Worm (Caenorhabditis elegans) whole organism, early embryonic: ENCODE results near the gene smex-2.

ENCODE experiments used
- B0310.2 ChIP-seq: sonication (generic microtip); optimal IDR thresholded peaks from 2 replicates; lab custom pipeline; 2016; ENCODE audit warnings: mild to moderate bottlenecking, missing genetic modification characterization, missing compliant biosample characterization
- aly-1 ChIP-seq: sonication (generic microtip); optimal IDR thresholded peaks from 2 replicates; lab custom pipeline; 2016; ENCODE audit warnings: missing genetic modification characterization, missing compliant biosample characterization
- ama-1 ChIP-seq: fragments of 150-350 bp; optimal IDR thresholded peaks from 2 replicates; lab custom pipeline; 2014
- ceh-13 ChIP-seq: fragments of 200-800 bp; sonication (Bioruptor generic); optimal IDR thresholded peaks from 2 replicates; lab custom pipeline; 2018; ENCODE audit warnings: mild to moderate bottlenecking, missing genetic modification characterization, missing compliant biosample characterization
- flt-1 ChIP-seq: fragments of 200-800 bp; sonication (Bioruptor generic); IDR thresholded peaks from 2 replicates; pipeline ENCODE4 v1.3.6; 2022; ENCODE audit warnings: missing genetic modification characterization, missing compliant biosample characterization
- hnd-1 ChIP-seq: sonication (generic microtip); optimal IDR thresholded peaks from 2 replicates; lab custom pipeline; 2016; ENCODE audit warnings: missing genetic modification characterization, missing compliant biosample characterization
- pes-1 ChIP-seq: fragments of 200-800 bp; sonication (Bioruptor generic); IDR thresholded peaks from 2 replicates; pipeline ENCODE4 v1.3.6; 2022; ENCODE audit warnings: missing genetic modification reagents, missing genetic modification characterization, missing compliant biosample characterization
- sea-1 ChIP-seq: fragments of 200-800 bp; sonication (Bioruptor generic); conservative IDR thresholded peaks from 2 replicates; pipeline ENCODE4 v1.3.6; 2022; ENCODE audit warnings: missing genetic modification characterization, missing compliant biosample characterization
- tbx-11 ChIP-seq: fragments of 200-800 bp; sonication (Bioruptor generic); IDR thresholded peaks from 2 replicates; pipeline ENCODE4 v1.3.6; 2022; ENCODE audit warnings: missing genetic modification characterization, missing compliant biosample characterization
- tbx-37 ChIP-seq: fragments of 200-800 bp; sonication (Bioruptor generic); conservative IDR thresholded peaks from 2 replicates; pipeline ENCODE4 v1.3.6; 2022; ENCODE audit warnings: missing genetic modification reagents, missing genetic modification characterization, missing compliant biosample characterization

DNA sequence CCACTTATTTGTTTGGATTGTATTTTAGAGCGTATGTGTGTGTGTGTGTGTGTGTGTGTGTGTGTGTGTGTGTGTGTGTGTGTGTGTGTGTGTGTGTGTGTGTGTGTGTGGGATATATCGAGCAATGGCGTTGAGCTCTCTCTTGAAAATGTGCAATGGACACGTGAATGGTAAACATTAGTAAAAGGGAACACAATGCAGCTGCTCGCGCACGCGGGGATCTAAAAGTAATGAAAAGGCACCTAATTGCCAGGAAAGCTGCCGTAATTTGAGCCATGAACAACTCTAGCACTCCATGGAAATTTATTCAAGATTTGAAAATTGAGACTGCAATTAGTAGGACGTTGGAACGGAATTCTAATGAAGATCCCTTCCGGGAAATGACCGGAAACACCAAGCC lies 4.0 kb upstream of the smex-2 start:
- no peak for TF ChIP-seq ama-1
- TF ChIP-seq aly-1 (tag; lab: Kevin White, UChicago): no peak
- TF ChIP-seq B0310.2 (tag; lab: Kevin White, UChicago): no peak
- peak; percentile 37; the same call in 1 of the 2 replicates for TF ChIP-seq pes-1 (GFP tag; lab: Robert Waterston, UW)
- no peak for TF ChIP-seq ceh-13 (GFP tag; lab: Kevin White, UChicago)
- TF ChIP-seq sea-1: no peak
- no peak for TF ChIP-seq tbx-11 (GFP tag; lab: Robert Waterston, UW)
- 0 out of 2 replicates have a peak, but pooled peaks have one; percentile 8 for TF ChIP-seq flt-1 (GFP tag; lab: Robert Waterston, UW)
- no peak for TF ChIP-seq hnd-1
- no peak for TF ChIP-seq tbx-37
